Fruit fly (Drosophila melanogaster): ENCODE measurements around the gene clumsy.
A peak's percentile ranks its signal among the peaks of the same experiment; 100 is the strongest.

The clumsy gene

dm6 chr2L:21168295-21169159 is 37.8 kb upstream of the clumsy start, which contains the start of the genes mAcon1, CG43345 and CG43346:
Gene mAcon1 (plus strand): TSS chr2L:21168570.
Gene CG43345 (minus strand): TSS chr2L:21168581.
Gene CG43346 (minus strand): TSS chr2L:21168581.
- TF ChIP-seq lola (GFP tag; optimal IDR thresholded peaks at IDR 0.05) (no peak), Hr83 (GFP tag; optimal IDR thresholded peaks at IDR 0.05; ENCODE audit: poor library complexity, severe bottlenecking) (no peak), GATAd (GFP tag; optimal IDR thresholded peaks at IDR 0.05) (peak; percentile 76), dl (GFP tag; optimal IDR thresholded peaks at IDR 0.05; ENCODE audit: insufficient read depth in 1 of 2, partially characterized antibody in 2 of 2) (no peak), Myc (optimal IDR thresholded peaks at IDR 0.05) (peak; percentile 100), Rel (GFP tag; optimal IDR thresholded peaks at IDR 0.05) (no peak), Rel (tag; optimal IDR thresholded peaks at IDR 0.05) (peak; percentile 71), psq (GFP tag; optimal IDR thresholded peaks at IDR 0.05) (peak; percentile 73), sage (GFP tag; optimal IDR thresholded peaks at IDR 0.05) (no peak), brk (GFP tag; optimal IDR thresholded peaks at IDR 0.05) (no peak), dsf (GFP tag; optimal IDR thresholded peaks at IDR 0.05; ENCODE audit: borderline replicate concordance) (no peak), Jra (GFP tag; optimal IDR thresholded peaks at IDR 0.05) (peak; percentile 74), N (GFP tag; optimal IDR thresholded peaks at IDR 0.05) (no peak), CG32264 (GFP tag; optimal IDR thresholded peaks at IDR 0.05) (peak; percentile 48), CG9705 (GFP tag; optimal IDR thresholded peaks at IDR 0.05) (peak; percentile 89), sv (GFP tag; optimal IDR thresholded peaks at IDR 0.05) (peak; percentile 80), rgr (GFP tag; optimal IDR thresholded peaks at IDR 0.05) (peak; percentile 84), Abd-B (GFP tag; optimal IDR thresholded peaks at IDR 0.05) (no peak), ey (GFP tag; optimal IDR thresholded peaks at IDR 0.05) (peak; percentile 84), Dfd (GFP tag; optimal IDR thresholded peaks at IDR 0.05) (no peak), jim (GFP tag; optimal IDR thresholded peaks at IDR 0.05) (no peak), pan (optimal IDR thresholded peaks at IDR 0.05) (no peak), br (GFP tag; optimal IDR thresholded peaks at IDR 0.05) (peak; percentile 91), woc (GFP tag; optimal IDR thresholded peaks at IDR 0.05) (peak; percentile 96), HLH106 (tag; optimal IDR thresholded peaks at IDR 0.05) (peak; percentile 90), Hnf4 (GFP tag; optimal IDR thresholded peaks at IDR 0.05) (peak; percentile 85), Mio (GFP tag; optimal IDR thresholded peaks at IDR 0.05) (peak; percentile 15), tai (GFP tag; optimal IDR thresholded peaks at IDR 0.05) (no peak), fru (GFP tag; optimal IDR thresholded peaks at IDR 0.05) (peak; percentile 87), OdsH (GFP tag; optimal IDR thresholded peaks at IDR 0.05) (peak; percentile 86), Dif (GFP tag; optimal IDR thresholded peaks at IDR 0.05; ENCODE audit: partially characterized antibody) (no peak), Hr78 (GFP tag; optimal IDR thresholded peaks at IDR 0.05) (no peak), usp (GFP tag; optimal IDR thresholded peaks at IDR 0.05) (no peak), Vsx2 (GFP tag; optimal IDR thresholded peaks at IDR 0.05; ENCODE audit: partially characterized antibody) (no peak), dmrt93B (GFP tag; optimal IDR thresholded peaks at IDR 0.05) (peak; percentile 82), h (GFP tag; optimal IDR thresholded peaks at IDR 0.05) (peak; percentile 90), Sp1 (GFP tag; optimal IDR thresholded peaks at IDR 0.05) (peak; percentile 85), foxo (GFP tag; optimal IDR thresholded peaks at IDR 0.05) (peak in 1 of 2 experiments; percentile 89), CrebA (GFP tag; optimal IDR thresholded peaks at IDR 0.05; ENCODE audit: borderline replicate concordance) (no peak)

DNA sequence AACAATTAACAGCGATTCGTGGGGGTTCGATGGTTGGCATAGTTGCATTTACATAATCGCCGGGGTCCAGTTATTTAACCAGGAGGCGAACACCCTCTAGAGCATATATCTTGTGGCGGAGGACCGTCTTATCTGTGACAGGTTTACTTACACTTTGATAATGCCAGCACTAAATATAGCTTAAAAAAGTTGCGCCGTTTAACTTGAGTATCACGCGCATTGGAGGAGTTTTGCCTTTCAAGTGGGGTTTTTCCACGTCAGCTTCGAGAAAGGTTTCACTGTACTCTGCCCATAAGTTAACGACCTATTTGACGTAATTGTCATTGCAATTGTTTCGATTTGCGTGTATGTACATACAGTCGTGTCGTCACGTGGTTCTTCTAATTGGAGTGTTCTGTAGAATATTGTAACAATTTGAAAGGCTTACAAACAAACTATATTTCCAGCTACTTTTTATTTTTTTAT is 37.1 kb upstream of the clumsy start:
- no peak for TF ChIP-seq OdsH (GFP tag; optimal IDR thresholded peaks at IDR 0.05)
- no peak for TF ChIP-seq Rel (GFP tag; optimal IDR thresholded peaks at IDR 0.05)
- peak; percentile 76 for TF ChIP-seq Rel (tag; optimal IDR thresholded peaks at IDR 0.05)

All from whole organism, wandering third instar larva.